Worm (Caenorhabditis elegans) whole organism, midembryonic: ENCODE data around the gene M04D8.4.
"Not testable (repeated sequence)": the region's sequence is repeated elsewhere in the genome, so short reads cannot be mapped to it uniquely, and the experiment has no call there.

Experiments
- T22C8.4 ChIP-seq: fragments of 200-800 bp; sonication (Bioruptor generic); IDR thresholded peaks from 2 replicates; pipeline ENCODE4 v1.3.6; 2022; ENCODE audit warnings: missing genetic modification characterization, missing compliant biosample characterization
- cog-1 ChIP-seq: sonication (generic microtip); optimal IDR thresholded peaks from 2 replicates; lab custom pipeline; 2016; ENCODE audit warnings: missing genetic modification characterization, missing compliant biosample characterization
- flt-1 ChIP-seq: fragments of 200-800 bp; sonication (Bioruptor generic); IDR thresholded peaks from 2 replicates; pipeline ENCODE4 v1.3.6; 2022; ENCODE audit warnings: missing genetic modification characterization, missing compliant biosample characterization
- ztf-29 ChIP-seq: fragments of 200-800 bp; sonication (Bioruptor generic); IDR thresholded peaks from 2 replicates; pipeline ENCODE4 v1.3.6; 2022; ENCODE audit warnings: missing genetic modification reagents, missing genetic modification characterization, missing compliant biosample characterization

DNA sequence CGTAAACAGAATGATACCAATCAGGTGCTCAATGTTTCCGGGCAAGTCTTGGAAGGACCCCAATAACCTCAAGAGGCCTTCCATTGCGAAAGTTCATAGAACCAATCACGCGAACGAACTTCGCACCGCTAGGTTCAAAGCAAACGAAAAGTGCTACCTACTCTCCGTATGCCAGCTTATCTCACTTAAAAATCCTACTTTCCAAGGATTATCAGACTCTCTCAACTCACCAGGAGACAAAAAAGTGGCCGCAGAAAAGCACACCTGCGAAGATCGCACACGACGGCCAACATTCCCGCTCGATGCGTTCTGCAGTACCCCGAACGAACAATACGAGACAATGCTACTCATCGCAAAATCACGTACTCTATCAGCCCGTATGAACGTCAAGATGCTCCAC is 22.9 kb upstream of the M04D8.4 start, which contains the start of gene T16G12.12:
- not testable (repeated sequence) for TF ChIP-seq T22C8.4; cog-1 (tag; lab: Kevin White, UChicago); ztf-29 (GFP tag; lab: Robert Waterston, UW); flt-1 (GFP tag; lab: Robert Waterston, UW)
